Worm (Caenorhabditis elegans): Measurements from ENCODE around the gene fbxb-76.
A peak's percentile ranks its signal among the peaks of the same experiment; 100 is the strongest.

The fbxb-76 gene

ce11 chrIV:11353946-11354458, 25.2 kb downstream of the fbxb-76 start, which contains the start of gene T01G1.2 (continued):
- TF ChIP-seq mab-9 (GFP tag; IDR thresholded peaks at IDR 0.05) (no peak), C16A3.4 (tag; optimal IDR thresholded peaks at IDR 0.05) (no peak), unc-30 (tag; optimal IDR thresholded peaks at IDR 0.05) (no peak), snu-23 (GFP tag; optimal IDR thresholded peaks at IDR 0.05) (peak; percentile 22), nhr-90 (tag; optimal IDR thresholded peaks at IDR 0.05; ENCODE audit: poor library complexity) (no peak), ceh-82 (tag; optimal IDR thresholded peaks at IDR 0.05) (no peak), nhr-47 (tag; optimal IDR thresholded peaks at IDR 0.05) (peak; percentile 39), nhr-28 (tag; optimal IDR thresholded peaks at IDR 0.05) (no peak), mdl-1 (tag; optimal IDR thresholded peaks at IDR 0.05) (peak in 1 of 2 experiments; percentile 25), sptf-1 (tag; optimal IDR thresholded peaks at IDR 0.05) (no peak), ztf-11 (tag; optimal IDR thresholded peaks at IDR 0.05) (no peak), alr-1 (tag; optimal IDR thresholded peaks at IDR 0.05; ENCODE audit: borderline replicate concordance) (no peak), lin-35 (GFP tag; optimal IDR thresholded peaks at IDR 0.05) (no peak), zag-1 (tag; optimal IDR thresholded peaks at IDR 0.05) (no peak), mef-2 (tag; optimal IDR thresholded peaks at IDR 0.05) (peak; percentile 7), aly-2 (tag; optimal IDR thresholded peaks at IDR 0.05) (no peak), hlh-17 (GFP tag; optimal IDR thresholded peaks at IDR 0.05; ENCODE audit: borderline replicate concordance) (no peak), nhr-19 (GFP tag; conservative IDR thresholded peaks at IDR 0.05) (no peak), lin-15B (tag; optimal IDR thresholded peaks at IDR 0.05) (no peak), nhr-71 (tag; optimal IDR thresholded peaks at IDR 0.05) (peak; percentile 73), blmp-1 (tag; optimal IDR thresholded peaks at IDR 0.05) (no peak), ceh-63 (GFP tag; optimal IDR thresholded peaks at IDR 0.05) (no peak), xbp-1 (tag; optimal IDR thresholded peaks at IDR 0.05) (no peak), zip-4 (GFP tag; optimal IDR thresholded peaks at IDR 0.05) (no peak), mep-1 (tag; optimal IDR thresholded peaks at IDR 0.05) (no peak), ama-1 (optimal IDR thresholded peaks at IDR 0.05) (no peak), unc-98 (GFP tag; IDR thresholded peaks at IDR 0.05) (no peak), lsy-2 (tag; optimal IDR thresholded peaks at IDR 0.05) (peak; percentile 32 to 56), vab-15 (tag; optimal IDR thresholded peaks at IDR 0.05) (no peak), C34B4.2 (tag; optimal IDR thresholded peaks at IDR 0.05) (no peak), Y116A8C.19 (tag; optimal IDR thresholded peaks at IDR 0.05; ENCODE audit: borderline replicate concordance) (no peak), nhr-84 (tag; optimal IDR thresholded peaks at IDR 0.05) (no peak), fos-1 (tag; optimal IDR thresholded peaks at IDR 0.05) (no peak), rnt-1 (tag; optimal IDR thresholded peaks at IDR 0.05) (peak; percentile 61), tlp-1 (tag; optimal IDR thresholded peaks at IDR 0.05) (no peak), hpl-2 (GFP tag; optimal IDR thresholded peaks at IDR 0.05) (no peak), elt-3 (tag; optimal IDR thresholded peaks at IDR 0.05) (no peak), sox-4 (tag; optimal IDR thresholded peaks at IDR 0.05) (no peak), isw-1 (GFP tag; IDR thresholded peaks at IDR 0.05) (no peak), ets-5 (GFP tag; IDR thresholded peaks at IDR 0.05) (no peak), egl-13 (tag; optimal IDR thresholded peaks at IDR 0.05) (peak; percentile 15), fkh-10 (GFP tag; optimal IDR thresholded peaks at IDR 0.05) (no peak), unc-62 (GFP tag; optimal IDR thresholded peaks at IDR 0.05) (no peak), nhr-237 (tag; optimal IDR thresholded peaks at IDR 0.05) (no peak), ceh-88 (GFP tag; IDR thresholded peaks at IDR 0.05) (no peak), dpl-1 (GFP tag; optimal IDR thresholded peaks at IDR 0.05) (peak in 1 of 3 experiments; percentile 6), lin-13 (GFP tag; optimal IDR thresholded peaks at IDR 0.05) (no peak), lir-3 (tag; optimal IDR thresholded peaks at IDR 0.05; ENCODE audit: poor library complexity) (no peak), grh-1 (GFP tag; IDR thresholded peaks at IDR 0.05) (no peak), nhr-12 (tag; optimal IDR thresholded peaks at IDR 0.05) (no peak), swsn-7 (tag; optimal IDR thresholded peaks at IDR 0.05) (peak; percentile 15), elt-2 (tag; optimal IDR thresholded peaks at IDR 0.05) (no peak)

All from whole organism, L1 larva.